Worm (Caenorhabditis elegans) whole organism, L4 larva: ENCODE results near the gene meg-2.

ENCODE experiments used
- F10B5.3 ChIP-seq: sonication (generic microtip); optimal IDR thresholded peaks from 2 replicates; lab custom pipeline; 2016; ENCODE audit warnings: mild to moderate bottlenecking, missing genetic modification characterization, missing compliant biosample characterization
- F26F4.8 ChIP-seq: fragments of 200-800 bp; sonication (Bioruptor generic); conservative IDR thresholded peaks from 2 replicates; pipeline ENCODE4 v1.3.6; 2022; ENCODE audit warnings: missing genetic modification characterization, missing compliant biosample characterization
- Y75B8A.6 ChIP-seq: fragments of 200-800 bp; sonication (Bioruptor generic); IDR thresholded peaks from 2 replicates; pipeline ENCODE4 v1.3.6; 2022; ENCODE audit warnings: missing genetic modification reagents, missing genetic modification characterization, missing compliant biosample characterization
- ZK337.2 ChIP-seq: fragments of 200-800 bp; sonication (Bioruptor generic); IDR thresholded peaks from 2 replicates; pipeline ENCODE4 v1.3.6; 2022; ENCODE audit warnings: missing genetic modification reagents, missing genetic modification characterization, missing compliant biosample characterization
- aly-2 ChIP-seq: sonication (generic microtip); optimal IDR thresholded peaks from 2 replicates; lab custom pipeline; 2018; ENCODE audit warnings: missing biosample characterization, missing genetic modification characterization
- ama-1 ChIP-seq: fragments of 150-350 bp; optimal IDR thresholded peaks from 2 replicates; lab custom pipeline; 2014; ENCODE audit warnings: inconsistent platforms, mixed read lengths
- arid-1 ChIP-seq: fragments of 200-800 bp; sonication (Bioruptor generic); conservative IDR thresholded peaks from 2 replicates; pipeline ENCODE4 v1.3.6; 2022; ENCODE audit warnings: missing genetic modification reagents, missing genetic modification characterization, missing compliant biosample characterization
- ceh-20 ChIP-seq: fragments of 200-800 bp; sonication (Bioruptor generic); IDR thresholded peaks from 2 replicates; pipeline ENCODE4 v1.3.6; 2022; ENCODE audit warnings: missing genetic modification reagents, missing genetic modification characterization, missing compliant biosample characterization
- ceh-32 ChIP-seq: sonication (generic microtip); optimal IDR thresholded peaks from 2 replicates; lab custom pipeline; 2016; ENCODE audit warnings: mild to moderate bottlenecking, missing genetic modification characterization, missing compliant biosample characterization; ENCODE audit not compliant: poor library complexity
- ceh-44 ChIP-seq: fragments of 200-800 bp; sonication (Bioruptor generic); IDR thresholded peaks from 2 replicates; pipeline ENCODE4 v1.3.6; 2022; ENCODE audit warnings: missing genetic modification reagents, missing genetic modification characterization, missing compliant biosample characterization
- ceh-82 ChIP-seq: sonication (generic microtip); optimal IDR thresholded peaks from 2 replicates; lab custom pipeline; 2017; ENCODE audit warnings: missing biosample characterization, missing genetic modification characterization
- cey-2 ChIP-seq: sonication (generic microtip); optimal IDR thresholded peaks from 3 replicates; lab custom pipeline; 2017; ENCODE audit warnings: missing genetic modification characterization, mild to moderate bottlenecking, missing compliant biosample characterization, antibody characterized with exemption, borderline replicate concordance; ENCODE audit not compliant: insufficient read depth
- ctbp-1 ChIP-seq: fragments of 200-800 bp; sonication (Bioruptor generic); IDR thresholded peaks from 2 replicates; pipeline ENCODE4 v1.3.6; 2022; ENCODE audit warnings: missing genetic modification reagents, missing genetic modification characterization, missing compliant biosample characterization
- daf-19 ChIP-seq: fragments of 200-800 bp; sonication (Bioruptor generic); conservative IDR thresholded peaks from 2 replicates; pipeline ENCODE4 v1.3.6; 2022; ENCODE audit warnings: missing genetic modification characterization, missing compliant biosample characterization
- dmd-6 ChIP-seq: fragments of 200-800 bp; sonication (Bioruptor generic); IDR thresholded peaks from 2 replicates; pipeline ENCODE4 v1.3.6; 2022; ENCODE audit warnings: missing genetic modification reagents, missing genetic modification characterization, missing compliant biosample characterization
- dpl-1 ChIP-seq: fragments of 150-350 bp; optimal IDR thresholded peaks from 2 replicates; lab custom pipeline; 2014; ENCODE audit warnings: missing biosample characterization, missing genetic modification reagents, missing genetic modification characterization
- dve-1 ChIP-seq: sonication (generic microtip); optimal IDR thresholded peaks from 2 replicates; lab custom pipeline; 2017; ENCODE audit warnings: antibody characterized with exemption, mild to moderate bottlenecking, missing genetic modification characterization, missing compliant biosample characterization; ENCODE audit not compliant: insufficient read depth
- fkh-10 ChIP-seq: fragments of 150-350 bp; optimal IDR thresholded peaks from 2 replicates; lab custom pipeline; 2014; ENCODE audit warnings: missing biosample characterization, missing genetic modification reagents, missing genetic modification characterization
- fos-1 ChIP-seq: fragments of 150-350 bp; optimal IDR thresholded peaks from 2 replicates; lab custom pipeline; 2014; ENCODE audit warnings: missing biosample characterization, missing genetic modification characterization
- gei-8 ChIP-seq: fragments of 200-800 bp; sonication (Bioruptor generic); optimal IDR thresholded peaks from 2 replicates; lab custom pipeline; 2018; ENCODE audit warnings: mild to moderate bottlenecking, missing genetic modification characterization, missing compliant biosample characterization
- hmg-1.1 ChIP-seq: fragments of 200-800 bp; sonication (Bioruptor generic); IDR thresholded peaks from 2 replicates; pipeline ENCODE4 v1.3.6; 2022; ENCODE audit warnings: missing genetic modification reagents, missing genetic modification characterization, missing compliant biosample characterization
- jun-1 ChIP-seq: fragments of 150-350 bp; optimal IDR thresholded peaks from 2 replicates; lab custom pipeline; 2014; ENCODE audit warnings: missing biosample characterization, missing genetic modification reagents, missing genetic modification characterization
- lin-1 ChIP-seq: fragments of 200-800 bp; sonication (Bioruptor generic); IDR thresholded peaks from 2 replicates; pipeline ENCODE4 v1.3.6; 2022; ENCODE audit warnings: missing genetic modification reagents, missing genetic modification characterization, missing compliant biosample characterization
- lin-13 ChIP-seq: fragments of 150-350 bp; optimal IDR thresholded peaks from 2 replicates; lab custom pipeline; 2014; ENCODE audit warnings: missing biosample characterization, missing genetic modification reagents, missing genetic modification characterization
- lin-15B ChIP-seq: fragments of 150-350 bp; sonication (generic microtip); optimal IDR thresholded peaks from 3 replicates; lab custom pipeline; 2014; ENCODE audit warnings: missing biosample characterization, missing genetic modification characterization
- lin-29 ChIP-seq: fragments of 200-800 bp; sonication (Bioruptor generic); IDR thresholded peaks from 2 replicates; pipeline ENCODE4 v1.3.6; 2022; ENCODE audit warnings: missing genetic modification reagents, missing genetic modification characterization, missing compliant biosample characterization
- lin-39 ChIP-seq: fragments of 150-350 bp; optimal IDR thresholded peaks from 2 replicates; lab custom pipeline; 2014; ENCODE audit warnings: missing biosample characterization, missing genetic modification reagents, missing genetic modification characterization
- madf-5 ChIP-seq, 2 experiments: fragments of 200-800 bp; sonication (Bioruptor generic); IDR thresholded peaks; 2 replicates each; pipeline ENCODE4 v1.3.6; 2022; ENCODE audit warnings: missing compliant biosample characterization in 2 of 2, missing genetic modification characterization in 2 of 2
- madf-9 ChIP-seq: fragments of 200-800 bp; sonication (Bioruptor generic); conservative IDR thresholded peaks from 2 replicates; pipeline ENCODE4 v1.3.6; 2022; ENCODE audit warnings: missing genetic modification reagents, missing genetic modification characterization, missing compliant biosample characterization
- mes-2 ChIP-seq: sonication (generic microtip); optimal IDR thresholded peaks from 2 replicates; lab custom pipeline; 2016; ENCODE audit warnings: missing genotype, mild to moderate bottlenecking, missing genetic modification characterization, missing compliant biosample characterization; ENCODE audit not compliant: poor library complexity, severe bottlenecking
- nhr-102 ChIP-seq: sonication (generic microtip); optimal IDR thresholded peaks from 2 replicates; lab custom pipeline; 2016; ENCODE audit warnings: mild to moderate bottlenecking, missing genetic modification characterization, moderate library complexity, missing compliant biosample characterization
- nhr-111 ChIP-seq: fragments of 200-800 bp; sonication (Bioruptor generic); optimal IDR thresholded peaks from 2 replicates; lab custom pipeline; 2018; ENCODE audit warnings: mild to moderate bottlenecking, missing genetic modification characterization, missing compliant biosample characterization
- nhr-28 ChIP-seq: fragments of 150-350 bp; optimal IDR thresholded peaks from 2 replicates; lab custom pipeline; 2014; ENCODE audit warnings: missing biosample characterization, missing genetic modification characterization
- nhr-41 ChIP-seq: fragments of 200-800 bp; sonication (Bioruptor generic); IDR thresholded peaks from 2 replicates; pipeline ENCODE4 v1.3.6; 2022; ENCODE audit warnings: missing genetic modification reagents, missing genetic modification characterization, missing compliant biosample characterization
- nhr-42 ChIP-seq: fragments of 200-800 bp; sonication (Bioruptor generic); IDR thresholded peaks from 2 replicates; pipeline ENCODE4 v1.3.6; 2022; ENCODE audit warnings: missing genetic modification characterization, missing compliant biosample characterization
- nhr-76 ChIP-seq: fragments of 150-350 bp; optimal IDR thresholded peaks from 2 replicates; lab custom pipeline; 2014; ENCODE audit warnings: missing biosample characterization, missing genetic modification characterization
- pha-4 ChIP-seq, 2 experiments: fragments of 150-350 bp in 1 of 2; fragments of 200-800 bp in 1 of 2; sonication (Bioruptor generic) in 1 of 2; IDR thresholded peaks in 1 of 2; optimal IDR thresholded peaks in 1 of 2; 2 replicates each; pipeline versions ENCODE4 v1.3.6 to Lab custom; 2014 to 2022; ENCODE audit warnings: missing genetic modification characterization in 2 of 2, missing genetic modification reagents in 2 of 2, missing biosample characterization in 1 of 2, missing compliant biosample characterization in 1 of 2
- rbr-2 ChIP-seq: sonication (generic microtip); optimal IDR thresholded peaks from 2 replicates; lab custom pipeline; 2016; ENCODE audit warnings: missing genotype, missing genetic modification characterization, missing compliant biosample characterization
- saeg-2 ChIP-seq: fragments of 200-800 bp; sonication (Bioruptor generic); IDR thresholded peaks from 2 replicates; pipeline ENCODE4 v1.3.6; 2022; ENCODE audit warnings: missing genetic modification reagents, missing genetic modification characterization, missing compliant biosample characterization
- sdz-12 ChIP-seq: fragments of 200-800 bp; sonication (Bioruptor generic); optimal IDR thresholded peaks from 2 replicates; lab custom pipeline; 2018; ENCODE audit warnings: mild to moderate bottlenecking, missing genetic modification characterization, missing compliant biosample characterization
- set-16 ChIP-seq: fragments of 200-800 bp; sonication (Bioruptor generic); IDR thresholded peaks from 2 replicates; pipeline ENCODE4 v1.3.6; 2022; ENCODE audit warnings: missing genetic modification reagents, missing genetic modification characterization, missing compliant biosample characterization
- snpc-1.2 ChIP-seq: fragments of 200-800 bp; sonication (Bioruptor generic); IDR thresholded peaks from 2 replicates; pipeline ENCODE4 v1.3.6; 2022; ENCODE audit warnings: missing genetic modification reagents, missing genetic modification characterization, missing compliant biosample characterization
- spr-1 ChIP-seq: sonication (generic microtip); optimal IDR thresholded peaks from 2 replicates; lab custom pipeline; 2016; ENCODE audit warnings: mild to moderate bottlenecking, missing genetic modification characterization, missing compliant biosample characterization
- tra-1 ChIP-seq: fragments of 200-800 bp; sonication (Bioruptor generic); IDR thresholded peaks from 2 replicates; pipeline ENCODE4 v1.3.6; 2022; ENCODE audit warnings: missing genetic modification reagents, missing genetic modification characterization, missing compliant biosample characterization
- vab-7 ChIP-seq: fragments of 200-800 bp; sonication (Bioruptor generic); IDR thresholded peaks from 2 replicates; pipeline ENCODE4 v1.3.6; 2022; ENCODE audit warnings: missing genetic modification reagents, missing genetic modification characterization, missing compliant biosample characterization
- zag-1 ChIP-seq: fragments of 150-350 bp; optimal IDR thresholded peaks from 2 replicates; lab custom pipeline; 2014; ENCODE audit warnings: missing biosample characterization, missing genetic modification characterization
- zip-11 ChIP-seq: fragments of 200-800 bp; sonication (Bioruptor generic); IDR thresholded peaks from 2 replicates; pipeline ENCODE4 v1.3.6; 2022; ENCODE audit warnings: missing genetic modification characterization, missing compliant biosample characterization
- zip-2 ChIP-seq: fragments of 150-350 bp; optimal IDR thresholded peaks from 2 replicates; lab custom pipeline; 2014; ENCODE audit warnings: missing biosample characterization, missing genetic modification characterization
- ztf-11 ChIP-seq: fragments of 150-350 bp; optimal IDR thresholded peaks from 2 replicates; lab custom pipeline; 2014; ENCODE audit warnings: missing biosample characterization, missing genetic modification characterization
- ztf-7 ChIP-seq: fragments of 150-350 bp; optimal IDR thresholded peaks from 2 replicates; lab custom pipeline; 2014; ENCODE audit warnings: missing biosample characterization, missing genetic modification characterization

Gene meg-2

DNA sequence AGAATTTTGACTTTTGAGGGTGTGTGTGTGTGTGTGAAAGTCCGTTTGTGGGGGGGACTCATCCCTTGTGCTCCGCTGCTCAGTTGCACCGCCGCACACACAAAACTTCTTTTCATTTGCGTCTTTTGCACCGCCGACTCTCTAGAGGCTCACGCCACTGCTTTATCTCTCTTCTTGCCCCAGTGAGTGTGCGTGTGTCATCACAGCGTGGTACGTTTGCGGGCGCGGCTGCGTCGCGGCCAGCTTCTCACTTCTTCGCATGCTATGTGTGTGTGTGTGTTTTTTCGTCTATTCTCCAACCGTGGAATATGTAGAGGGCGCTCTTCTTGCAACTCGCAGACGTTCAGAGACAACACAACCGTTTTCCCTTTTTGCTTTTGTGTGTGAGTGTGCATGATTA, 19.6 kb upstream of the meg-2 start (continued):
- TF ChIP-seq ceh-44 (GFP tag; lab: Robert Waterston, UW) (0 out of 2 replicates have a peak, but pooled peaks have one; percentile 33), ceh-20 (peak; percentile 74), vab-7 (GFP tag; lab: Robert Waterston, UW) (peak; percentile 35; the same call in 1 of the 2 replicates), dmd-6 (GFP tag; lab: Robert Waterston, UW) (peak; percentile 39), ceh-82 (tag; lab: Kevin White, UChicago) (no peak), hmg-1.1 (GFP tag; lab: Robert Waterston, UW) (peak; percentile 90), madf-5 (GFP tag; IDR thresholded peaks at IDR 0.05; lab: Robert Waterston, UW) (no peak), ztf-7 (tag; lab: Kevin White, UChicago) (no peak), nhr-102 (no peak), nhr-76 (tag; lab: Kevin White, UChicago) (no peak), spr-1 (tag; lab: Kevin White, UChicago) (no peak), snpc-1.2 (GFP tag; lab: Robert Waterston, UW) (no peak), lin-13 (GFP tag; lab: Kevin White, UChicago) (peak; percentile 47), jun-1 (tag; lab: Kevin White, UChicago) (no peak), sdz-12 (GFP tag; lab: Kevin White, UChicago) (no peak), nhr-41 (GFP tag; lab: Robert Waterston, UW) (no peak), mes-2 (tag; lab: Kevin White, UChicago) (peak; percentile 72), zip-11 (GFP tag; lab: Robert Waterston, UW) (no peak), saeg-2 (GFP tag; lab: Robert Waterston, UW) (0 out of 2 replicates have a peak, but pooled peaks have one; percentile 45), gei-8 (GFP tag; lab: Kevin White, UChicago) (no peak), F26F4.8 (GFP tag; lab: Robert Waterston, UW) (no peak), lin-15B (tag; lab: Kevin White, UChicago) (no peak), fkh-10 (GFP tag; lab: Kevin White, UChicago) (peak; percentile 68), fos-1 (tag; lab: Kevin White, UChicago) (no peak), tra-1 (0 out of 2 replicates have a peak, but pooled peaks have one; percentile 49), ceh-32 (tag; lab: Kevin White, UChicago) (no peak), ama-1 (no peak), nhr-42 (GFP tag; lab: Robert Waterston, UW) (no peak), ctbp-1 (GFP tag; lab: Robert Waterston, UW) (peak; percentile 81; the same call in 1 of the 2 replicates), pha-4 (GFP tag; IDR thresholded peaks at IDR 0.05; lab: Robert Waterston, UW) (peak; percentile 36; the same call in 1 of the 2 replicates), pha-4 (tag; optimal IDR thresholded peaks at IDR 0.05; lab: Kevin White, UChicago) (no peak), F10B5.3 (tag; lab: Kevin White, UChicago) (peak; percentile 2), cey-2 (no peak), Y75B8A.6 (GFP tag; lab: Robert Waterston, UW) (no peak), aly-2 (tag; lab: Kevin White, UChicago) (no peak), lin-1 (GFP tag; lab: Robert Waterston, UW) (no peak), nhr-28 (tag; lab: Kevin White, UChicago) (peak; percentile 39), lin-29 (GFP tag; lab: Robert Waterston, UW) (no peak), lin-39 (tag; lab: Kevin White, UChicago) (no peak), zip-2 (tag; lab: Kevin White, UChicago) (peak; percentile 20), dpl-1 (peak; percentile 0), set-16 (GFP tag; lab: Robert Waterston, UW) (peak; percentile 64), dve-1 (tag; lab: Kevin White, UChicago) (peak; percentile 45), madf-9 (GFP tag; lab: Robert Waterston, UW) (peak; percentile 40; the same call in 1 of the 2 replicates), arid-1 (GFP tag; lab: Robert Waterston, UW) (0 out of 2 replicates have a peak, but pooled peaks have one; percentile 31), rbr-2 (tag; lab: Kevin White, UChicago) (peak; percentile 83), daf-19 (GFP tag; lab: Robert Waterston, UW) (no peak), zag-1 (tag; lab: Kevin White, UChicago) (no peak), ZK337.2 (no peak; the same call in 1 of the 2 replicates), nhr-111 (GFP tag; lab: Kevin White, UChicago) (no peak), ztf-11 (tag; lab: Kevin White, UChicago) (no peak)
